Fruit fly (Drosophila melanogaster) whole organism, embryonic: ENCODE results near the gene CG32195.

Experiments
- BEAF-32 ChIP-seq: fragments of 200-800 bp; sonication (Bioruptor generic); optimal IDR thresholded peaks from 3 replicates; lab custom pipeline; 2017; ENCODE audit warnings: missing biosample characterization, missing genetic modification characterization, mild to moderate bottlenecking, moderate library complexity, missing genetic modification reagents
- Bteb2 ChIP-seq: fragments of 200-800 bp; sonication (Bioruptor generic); optimal IDR thresholded peaks from 2 replicates; lab custom pipeline; 2016; ENCODE audit warnings: missing biosample characterization, missing genetic modification characterization
- CG10209 ChIP-seq: fragments of 200-800 bp; sonication (Bioruptor generic); optimal IDR thresholded peaks from 3 replicates; lab custom pipeline; 2017; ENCODE audit warnings: missing biosample characterization, mild to moderate bottlenecking, missing genetic modification characterization, missing genetic modification reagents
- CG10979 ChIP-seq: fragments of 200-800 bp; sonication (Bioruptor generic); optimal IDR thresholded peaks from 2 replicates; lab custom pipeline; 2018; ENCODE audit warnings: missing biosample characterization, mild to moderate bottlenecking, missing genetic modification characterization, moderate library complexity
- CG13123 ChIP-seq: fragments of 200-800 bp; sonication (Bioruptor generic); optimal IDR thresholded peaks from 2 replicates; lab custom pipeline; 2016; ENCODE audit warnings: missing biosample characterization, missing genetic modification characterization
- CG13287 ChIP-seq: fragments of 200-800 bp; sonication (Bioruptor generic); IDR thresholded peaks from 2 replicates; pipeline ENCODE4 v1.3.6; 2022; ENCODE audit warnings: missing biosample characterization, missing genetic modification characterization; ENCODE audit not compliant: partially characterized antibody
- CG13424 ChIP-seq: fragments of 200-800 bp; sonication (Bioruptor generic); optimal IDR thresholded peaks from 2 replicates; lab custom pipeline; 2019; ENCODE audit warnings: missing biosample characterization, mild to moderate bottlenecking, missing genetic modification characterization, moderate library complexity
- CG1529 ChIP-seq: fragments of 200-800 bp; sonication (Bioruptor generic); optimal IDR thresholded peaks from 3 replicates; lab custom pipeline; 2018; ENCODE audit warnings: missing biosample characterization, missing genetic modification characterization
- CG2116 ChIP-seq: fragments of 200-800 bp; sonication (Bioruptor generic); optimal IDR thresholded peaks from 3 replicates; lab custom pipeline; 2018; ENCODE audit warnings: missing biosample characterization, mild to moderate bottlenecking, missing genetic modification characterization
- CG30403 ChIP-seq: fragments of 200-800 bp; sonication (Bioruptor generic); optimal IDR thresholded peaks from 3 replicates; lab custom pipeline; 2016; ENCODE audit warnings: missing biosample characterization, missing genetic modification characterization
- CG3281 ChIP-seq: fragments of 200-800 bp; sonication (Bioruptor generic); optimal IDR thresholded peaks from 3 replicates; lab custom pipeline; 2017; ENCODE audit warnings: missing biosample characterization, mild to moderate bottlenecking, missing genetic modification characterization
- CG42726 ChIP-seq: fragments of 200-800 bp; sonication (Bioruptor generic); IDR thresholded peaks from 2 replicates; pipeline ENCODE4 v1.3.6; 2022; ENCODE audit warnings: missing biosample characterization, missing genetic modification characterization; ENCODE audit not compliant: partially characterized antibody
- CG5180 ChIP-seq: fragments of 200-800 bp; sonication (Bioruptor generic); optimal IDR thresholded peaks from 3 replicates; lab custom pipeline; 2017; ENCODE audit warnings: missing biosample characterization, missing genetic modification characterization, mild to moderate bottlenecking, moderate library complexity, missing genetic modification reagents
- CG6272 ChIP-seq: fragments of 200-800 bp; sonication (Bioruptor generic); IDR thresholded peaks from 2 replicates; pipeline ENCODE4 v1.3.6; 2022; ENCODE audit warnings: missing biosample characterization, missing genetic modification characterization
- CG7271 ChIP-seq: fragments of 200-800 bp; sonication (Bioruptor generic); optimal IDR thresholded peaks from 2 replicates; lab custom pipeline; 2018; ENCODE audit warnings: missing biosample characterization, mild to moderate bottlenecking, missing genetic modification characterization, moderate library complexity
- CG8281 ChIP-seq: fragments of 200-800 bp; sonication (Bioruptor generic); optimal IDR thresholded peaks from 2 replicates; lab custom pipeline; 2018; ENCODE audit warnings: missing biosample characterization, mild to moderate bottlenecking, missing genetic modification characterization, moderate library complexity
- D19B ChIP-seq: fragments of 200-800 bp; sonication (Bioruptor generic); optimal IDR thresholded peaks from 2 replicates; lab custom pipeline; 2017; ENCODE audit warnings: missing biosample characterization, mild to moderate bottlenecking, missing genetic modification characterization
- Dek ChIP-seq: fragments of 200-800 bp; sonication (Bioruptor generic); optimal IDR thresholded peaks from 3 replicates; lab custom pipeline; 2019; ENCODE audit warnings: missing biosample characterization, mild to moderate bottlenecking, missing genetic modification characterization, moderate library complexity
- H15 ChIP-seq: fragments of 200-800 bp; sonication (Bioruptor generic); IDR thresholded peaks from 3 replicates; pipeline ENCODE4 v1.3.6; 2022; ENCODE audit warnings: missing biosample characterization, missing genetic modification characterization
- HLHmδ ChIP-seq: fragments of 200-800 bp; sonication (Bioruptor generic); optimal IDR thresholded peaks from 2 replicates; lab custom pipeline; 2018; ENCODE audit warnings: missing biosample characterization, mild to moderate bottlenecking, missing genetic modification characterization, moderate library complexity
- Hmr ChIP-seq: fragments of 200-800 bp; sonication (Bioruptor generic); optimal IDR thresholded peaks from 3 replicates; lab custom pipeline; 2017; ENCODE audit warnings: mild to moderate bottlenecking, missing biosample characterization, missing genetic modification reagents, missing genetic modification characterization
- Hmx ChIP-seq: fragments of 200-800 bp; sonication (Bioruptor generic); optimal IDR thresholded peaks from 2 replicates; lab custom pipeline; 2016; ENCODE audit warnings: missing biosample characterization, missing genetic modification characterization
- Lpt ChIP-seq: fragments of >200 bp; optimal IDR thresholded peaks from 2 replicates; lab custom pipeline; 2018; ENCODE audit warnings: missing biosample characterization, missing genetic modification characterization
- NC2β ChIP-seq: fragments of 200-800 bp; sonication (Bioruptor generic); optimal IDR thresholded peaks from 2 replicates; lab custom pipeline; 2016; ENCODE audit warnings: missing biosample characterization, missing genetic modification characterization
- Nf-YB ChIP-seq: fragments of 200-800 bp; sonication (Bioruptor generic); optimal IDR thresholded peaks from 3 replicates; lab custom pipeline; 2019; ENCODE audit warnings: missing biosample characterization, mild to moderate bottlenecking, missing genetic modification characterization, moderate library complexity
- NfI ChIP-seq: fragments of 200-800 bp; sonication (Bioruptor generic); optimal IDR thresholded peaks from 3 replicates; lab custom pipeline; 2018; ENCODE audit warnings: missing biosample characterization, mild to moderate bottlenecking, missing genetic modification characterization, moderate library complexity
- Rfx ChIP-seq: fragments of 200-800 bp; sonication (Bioruptor generic); IDR thresholded peaks from 2 replicates; pipeline ENCODE4 v1.3.6; 2022; ENCODE audit warnings: missing biosample characterization, missing genetic modification characterization
- Stat92E ChIP-seq, 3 experiments: fragments of >200 bp in 2 of 3; fragments of 200-800 bp in 1 of 3; sonication (Bioruptor generic) in 1 of 3; optimal IDR thresholded peaks; 2 replicates each; lab custom pipeline; 2017 to 2019; ENCODE audit warnings: missing biosample characterization in 3 of 3, missing genetic modification characterization in 3 of 3, mild to moderate bottlenecking in 1 of 3, moderate library complexity in 1 of 3
- Xbp1 ChIP-seq: fragments of 200-800 bp; sonication (Bioruptor generic); optimal IDR thresholded peaks from 3 replicates; lab custom pipeline; 2016; ENCODE audit warnings: missing biosample characterization, mild to moderate bottlenecking, missing genetic modification characterization
- bigmax ChIP-seq: fragments of 200-800 bp; sonication (Bioruptor generic); optimal IDR thresholded peaks from 2 replicates; lab custom pipeline; 2018; ENCODE audit warnings: missing biosample characterization, mild to moderate bottlenecking, missing genetic modification characterization
- bowl ChIP-seq: fragments of 200-800 bp; sonication (Bioruptor generic); IDR thresholded peaks from 2 replicates; pipeline ENCODE4 v1.3.6; 2022; ENCODE audit warnings: missing biosample characterization, missing genetic modification characterization
- cas ChIP-seq: fragments of 200-800 bp; sonication (Bioruptor generic); IDR thresholded peaks from 2 replicates; pipeline ENCODE4 v1.3.6; 2022; ENCODE audit warnings: missing biosample characterization, missing genetic modification characterization
- chif ChIP-seq, 2 experiments: fragments of 200-800 bp; sonication (Bioruptor generic); optimal IDR thresholded peaks; 3 replicates each; lab custom pipeline; 2016; ENCODE audit warnings: missing biosample characterization in 2 of 2, missing genetic modification characterization in 2 of 2
- dmrt99B ChIP-seq: fragments of 200-800 bp; sonication (Bioruptor generic); optimal IDR thresholded peaks from 2 replicates; lab custom pipeline; 2018; ENCODE audit warnings: missing biosample characterization, mild to moderate bottlenecking, missing genetic modification characterization, moderate library complexity
- fd102C ChIP-seq: fragments of 200-800 bp; sonication (Bioruptor generic); optimal IDR thresholded peaks from 2 replicates; lab custom pipeline; 2018; ENCODE audit warnings: missing biosample characterization, mild to moderate bottlenecking, missing genetic modification characterization, moderate library complexity
- fd3F ChIP-seq: fragments of 200-800 bp; sonication (Bioruptor generic); optimal IDR thresholded peaks from 2 replicates; lab custom pipeline; 2018; ENCODE audit warnings: missing biosample characterization, mild to moderate bottlenecking, missing genetic modification characterization, moderate library complexity
- fd64A ChIP-seq: fragments of 200-800 bp; sonication (Bioruptor generic); optimal IDR thresholded peaks from 3 replicates; lab custom pipeline; 2018; ENCODE audit warnings: missing biosample characterization, mild to moderate bottlenecking, missing genetic modification characterization
- fru ChIP-seq: fragments of >200 bp; optimal IDR thresholded peaks from 2 replicates; lab custom pipeline; 2017
- gem ChIP-seq: fragments of 200-800 bp; sonication (Bioruptor generic); optimal IDR thresholded peaks from 2 replicates; lab custom pipeline; 2019; ENCODE audit warnings: missing biosample characterization, mild to moderate bottlenecking, missing genetic modification characterization, moderate library complexity
- gsb ChIP-seq: fragments of 200-800 bp; sonication (Bioruptor generic); IDR thresholded peaks from 2 replicates; pipeline ENCODE4 v1.3.6; 2022; ENCODE audit warnings: missing biosample characterization, missing genetic modification characterization
- hb ChIP-seq: fragments of 200-800 bp; sonication (Bioruptor generic); IDR thresholded peaks from 3 replicates; pipeline ENCODE4 v1.3.6; 2022; ENCODE audit warnings: missing biosample characterization, missing genetic modification characterization; ENCODE audit not compliant: partially characterized antibody
- jigr1 ChIP-seq: fragments of 200-800 bp; sonication (Bioruptor generic); IDR thresholded peaks from 3 replicates; pipeline ENCODE4 v1.3.6; 2022; ENCODE audit warnings: missing biosample characterization, missing genetic modification characterization
- jumu ChIP-seq: fragments of 200-800 bp; sonication (Bioruptor generic); optimal IDR thresholded peaks from 3 replicates; lab custom pipeline; 2016; ENCODE audit warnings: missing biosample characterization, missing genetic modification characterization
- org-1 ChIP-seq: fragments of 200-800 bp; sonication (Bioruptor generic); optimal IDR thresholded peaks from 2 replicates; lab custom pipeline; 2017; ENCODE audit warnings: missing biosample characterization, missing genetic modification characterization
- peb ChIP-seq: fragments of 200-800 bp; sonication (Bioruptor generic); IDR thresholded peaks from 2 replicates; pipeline ENCODE4 v1.3.6; 2022; ENCODE audit warnings: missing biosample characterization, missing genetic modification characterization
- pfk ChIP-seq: fragments of 200-800 bp; sonication (Bioruptor generic); optimal IDR thresholded peaks from 2 replicates; lab custom pipeline; 2018; ENCODE audit warnings: missing biosample characterization, mild to moderate bottlenecking, missing genetic modification characterization, moderate library complexity
- tup ChIP-seq: fragments of 200-800 bp; sonication (Bioruptor generic); optimal IDR thresholded peaks from 2 replicates; lab custom pipeline; 2016; ENCODE audit warnings: missing biosample characterization, mild to moderate bottlenecking, missing genetic modification characterization, moderate library complexity
- vnd ChIP-seq: fragments of 200-800 bp; sonication (Bioruptor generic); IDR thresholded peaks from 3 replicates; pipeline ENCODE4 v1.3.6; 2022; ENCODE audit warnings: missing biosample characterization, missing genetic modification characterization; ENCODE audit not compliant: partially characterized antibody
- vvl ChIP-seq: fragments of 200-800 bp; sonication (Bioruptor generic); IDR thresholded peaks from 2 replicates; pipeline ENCODE4 v1.3.6; 2022; ENCODE audit warnings: missing biosample characterization, missing genetic modification characterization

CG32195 gene

dm6 chr3L:18148418-18148973 lies 35.7 kb downstream of the CG32195 start, which contains the start of gene CG7330 (continued):
- TF ChIP-seq org-1 (GFP tag; lab: Kevin White, UChicago) = peak; percentile 93
- peak; percentile 46 to 49 for TF ChIP-seq chif (GFP tag; optimal IDR thresholded peaks at IDR 0.05; lab: Kevin White, UChicago)
- TF ChIP-seq Rfx (GFP tag; lab: Robert Waterston, UW) = peak; percentile 78
- TF ChIP-seq fd102C = no peak
- TF ChIP-seq BEAF-32 (GFP tag; lab: Kevin White, UChicago) = no peak
- peak; percentile 76 for TF ChIP-seq bowl (GFP tag; lab: Robert Waterston, UW)
- no peak for TF ChIP-seq Lpt
- peak; percentile 66 for TF ChIP-seq Bteb2
- TF ChIP-seq hb (GFP tag; lab: Robert Waterston, UW) = no peak
- TF ChIP-seq vnd (GFP tag; lab: Robert Waterston, UW) = no peak
- TF ChIP-seq CG3281 (GFP tag; lab: Kevin White, UChicago) = peak; percentile 94
- peak; percentile 99 for TF ChIP-seq dmrt99B (tag; lab: Kevin White, UChicago)
- TF ChIP-seq HLHmδ (GFP tag; lab: Kevin White, UChicago) = no peak
- peak; percentile 63; the same call in 1 of the 2 replicates for TF ChIP-seq cas
- peak; percentile 82 for TF ChIP-seq CG10979 (tag; lab: Kevin White, UChicago)
- TF ChIP-seq Hmx (GFP tag; lab: Kevin White, UChicago) = peak; percentile 64
- TF ChIP-seq pfk = no peak
- peak; percentile 64 for TF ChIP-seq CG2116 (GFP tag; lab: Kevin White, UChicago)
- TF ChIP-seq Nf-YB (GFP tag; lab: Kevin White, UChicago) = peak; percentile 76
- no peak for TF ChIP-seq CG42726
- TF ChIP-seq NC2β (GFP tag; lab: Kevin White, UChicago) = no peak
- TF ChIP-seq vvl (GFP tag; lab: Robert Waterston, UW) = peak; percentile 83
- TF ChIP-seq CG30403 (GFP tag; lab: Kevin White, UChicago) = peak; percentile 96
- peak; percentile 96 for TF ChIP-seq CG13424 (tag; lab: Kevin White, UChicago)
- TF ChIP-seq fru (lab: Kevin White, UChicago) = no peak
- TF ChIP-seq gem (tag; lab: Kevin White, UChicago) = peak; percentile 97
- TF ChIP-seq D19B (GFP tag; lab: Kevin White, UChicago) = peak; percentile 76
- TF ChIP-seq Hmr = peak; percentile 95
- TF ChIP-seq jigr1 (GFP tag; lab: Robert Waterston, UW) = peak; percentile 89
- TF ChIP-seq Xbp1 (GFP tag; lab: Kevin White, UChicago) = peak; percentile 91
- TF ChIP-seq H15 (GFP tag; lab: Robert Waterston, UW) = peak; percentile 80; the same call in 2 of the 3 replicates
- peak; percentile 72 for TF ChIP-seq CG13123 (GFP tag; lab: Kevin White, UChicago)
- TF ChIP-seq CG13287 (GFP tag; lab: Robert Waterston, UW) = no peak
- TF ChIP-seq CG6272 (GFP tag; lab: Robert Waterston, UW) = peak; percentile 75
- TF ChIP-seq CG5180 (GFP tag; lab: Kevin White, UChicago) = peak; percentile 89
- TF ChIP-seq bigmax (GFP tag; lab: Kevin White, UChicago) = no peak
- TF ChIP-seq jumu (GFP tag; lab: Kevin White, UChicago) = no peak
- TF ChIP-seq fd3F (GFP tag; lab: Kevin White, UChicago) = peak; percentile 93
- no peak for TF ChIP-seq CG7271
- TF ChIP-seq peb (GFP tag; lab: Robert Waterston, UW) = peak; percentile 68; the same call in 1 of the 2 replicates
- peak; percentile 83 for TF ChIP-seq CG8281 (tag; lab: Kevin White, UChicago)
- peak; percentile 95 for TF ChIP-seq CG10209
- peak; percentile 89 for TF ChIP-seq CG1529 (GFP tag; lab: Kevin White, UChicago)
- TF ChIP-seq Stat92E (GFP tag; optimal IDR thresholded peaks at IDR 0.05; lab: Kevin White, UChicago) = no peak
- TF ChIP-seq fd64A (GFP tag; lab: Kevin White, UChicago) = peak; percentile 32
- TF ChIP-seq gsb (GFP tag; lab: Robert Waterston, UW) = peak; percentile 80
- TF ChIP-seq NfI (GFP tag; lab: Kevin White, UChicago) = peak; percentile 86
- peak; percentile 41 for TF ChIP-seq tup (GFP tag; lab: Kevin White, UChicago)
- peak; percentile 91 for TF ChIP-seq Dek (tag; lab: Kevin White, UChicago)
